Worm (Caenorhabditis elegans): ENCODE measurements around the gene ZK355.3.

DNA sequence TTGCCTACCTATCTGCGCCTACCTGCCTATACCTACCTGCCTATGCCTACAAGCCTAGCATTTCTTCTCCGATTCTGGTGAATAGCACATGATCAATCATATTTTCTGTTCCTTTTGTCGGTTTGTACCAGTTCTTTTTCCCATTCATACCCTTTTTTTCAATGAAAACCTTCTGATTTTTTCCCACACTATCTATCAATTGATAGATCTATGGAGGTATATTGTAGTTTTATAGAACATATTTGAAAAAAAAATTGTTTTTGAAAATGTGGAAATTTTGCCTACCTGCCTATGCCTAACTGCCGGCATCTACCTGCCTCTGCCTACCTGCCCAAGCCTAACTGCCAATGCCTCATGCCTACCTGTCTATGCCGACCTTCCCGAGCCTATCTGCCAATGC, 36.2 kb upstream of the ZK355.3 start:
- no peak for TF ChIP-seq lin-13 (GFP tag; optimal IDR thresholded peaks at IDR 0.05)
- no peak for TF ChIP-seq snpc-4 (tag; optimal IDR thresholded peaks at IDR 0.05)
- no peak for TF ChIP-seq mxl-3 (GFP tag; optimal IDR thresholded peaks at IDR 0.05)
- TF ChIP-seq ZK546.5 (tag; optimal IDR thresholded peaks at IDR 0.05): no peak
- TF ChIP-seq madf-5 (GFP tag; IDR thresholded peaks at IDR 0.05): no peak
- TF ChIP-seq dpl-1 (GFP tag; optimal IDR thresholded peaks at IDR 0.05): no peak
- TF ChIP-seq fkh-10 (GFP tag; optimal IDR thresholded peaks at IDR 0.05): no peak
- no peak for TF ChIP-seq F44E2.7 (GFP tag; IDR thresholded peaks at IDR 0.05)
- TF ChIP-seq unc-39 (tag; optimal IDR thresholded peaks at IDR 0.05): no peak
